Fruit fly (Drosophila melanogaster) Kc167 (cell line): ENCODE results near the gene Ptpmeg.

Experiments used
- Myc ChIP-seq: fragments of >200 bp; optimal IDR thresholded peaks from 2 replicates; lab custom pipeline; 2017; ENCODE audit warnings: missing external identifiers
- Sin3A ChIP-seq: fragments of >200 bp; optimal IDR thresholded peaks from 2 replicates; lab custom pipeline; 2018; ENCODE audit warnings: missing external identifiers
- h ChIP-seq: fragments of >200 bp; optimal IDR thresholded peaks from 3 replicates; lab custom pipeline; 2018; ENCODE audit warnings: missing external identifiers
- insv ChIP-seq: fragments of >200 bp; optimal IDR thresholded peaks from 3 replicates; lab custom pipeline; 2018; ENCODE audit warnings: missing external identifiers
- psq ChIP-seq: fragments of >200 bp; optimal IDR thresholded peaks from 2 replicates; lab custom pipeline; 2017; ENCODE audit warnings: missing external identifiers
- ttk ChIP-seq: sonication (Bioruptor generic); optimal IDR thresholded peaks from 2 replicates; lab custom pipeline; 2017; ENCODE audit warnings: missing external identifiers

The Ptpmeg gene

DNA sequence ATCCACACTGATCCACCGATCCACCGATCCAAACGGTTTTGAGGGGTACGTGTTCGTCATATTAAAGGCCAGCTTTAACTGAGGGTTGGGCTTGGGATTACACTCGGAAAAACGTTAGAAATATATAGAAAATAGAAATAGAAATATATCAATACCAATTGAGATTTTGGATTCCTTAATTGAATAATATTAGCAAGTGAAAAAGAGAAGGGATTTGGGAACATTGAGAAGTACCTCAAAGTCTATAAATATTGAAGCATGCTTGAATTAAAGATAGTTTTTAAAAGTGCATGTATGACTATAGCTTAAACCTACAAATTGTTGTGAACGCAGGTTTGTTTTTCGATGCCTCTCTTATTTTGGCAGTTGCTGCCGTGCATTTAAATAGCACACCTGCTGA is 67.3 kb downstream of the Ptpmeg start:
- TF ChIP-seq ttk (lab: Kevin White, UChicago) (no peak), psq (lab: Kevin White, UChicago) (no peak), insv (lab: Kevin White, UChicago) (no peak), Sin3A (no peak), h (lab: Kevin White, UChicago) (no peak), Myc (no peak)

DNA sequence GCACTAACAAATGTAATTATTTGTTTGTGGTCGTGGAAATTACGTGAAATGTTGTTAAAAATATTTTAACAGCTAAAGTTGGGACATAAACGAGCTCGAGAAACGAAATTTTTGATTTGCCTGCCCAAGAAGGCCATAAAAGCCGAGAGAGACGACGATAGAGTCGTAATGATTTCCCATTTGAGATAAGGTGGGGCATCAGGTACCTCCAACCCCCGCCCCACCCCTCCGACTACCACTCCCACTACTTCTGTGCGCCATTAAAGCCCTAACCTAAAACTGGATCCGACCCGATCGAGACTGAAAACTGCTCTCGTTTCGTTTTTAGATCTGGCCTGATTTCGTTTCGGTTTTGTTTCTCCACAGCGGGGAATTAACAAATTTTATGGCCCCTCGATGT is 72.4 kb downstream of the Ptpmeg start:
- TF ChIP-seq psq (lab: Kevin White, UChicago) = no peak
- no peak for TF ChIP-seq Myc
- TF ChIP-seq ttk (lab: Kevin White, UChicago) = no peak
- TF ChIP-seq insv (lab: Kevin White, UChicago) = no peak
